Fruit fly (Drosophila melanogaster): Measurements from ENCODE around the gene Ype.

The Ype gene

DNA sequence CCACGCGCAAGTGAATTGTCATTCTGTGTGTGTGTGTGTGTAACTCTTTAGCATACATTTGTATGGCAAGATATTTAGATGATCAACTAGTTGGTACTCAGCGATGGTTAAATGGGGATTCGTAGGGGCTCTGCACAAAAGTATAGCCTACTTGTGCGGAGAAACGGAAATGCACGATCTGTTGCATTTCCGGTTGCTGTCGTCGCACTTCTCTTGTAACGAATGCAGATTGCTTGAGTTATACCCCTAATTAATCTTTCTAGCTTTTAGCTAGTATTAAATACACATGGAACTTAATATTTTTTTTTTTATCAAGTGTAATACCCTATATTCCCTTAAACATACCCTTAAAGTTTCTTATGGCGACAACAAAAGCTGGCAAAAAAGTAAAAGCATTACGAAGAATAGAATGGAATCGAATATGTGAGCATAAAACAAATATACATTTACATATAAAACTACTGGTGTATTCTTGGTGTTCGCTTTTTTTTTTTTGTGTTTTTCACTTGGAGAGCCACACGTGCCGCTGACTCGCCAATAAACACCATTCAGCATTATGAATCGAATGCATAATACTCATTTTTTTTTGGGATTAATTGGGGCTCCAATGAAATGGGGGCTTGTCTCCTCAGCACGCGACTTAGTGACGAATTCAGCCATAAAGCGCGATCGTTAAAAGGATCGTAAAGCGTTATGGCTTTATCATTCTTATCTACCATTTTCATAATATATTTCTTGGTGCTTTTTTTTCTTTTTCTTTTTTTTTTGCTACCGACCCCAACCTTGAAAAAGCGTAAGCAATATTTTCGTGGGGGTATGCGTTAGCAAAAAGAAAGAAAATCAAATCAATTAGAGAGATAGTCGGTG lies 4.2 kb upstream of the Ype start:
- TF ChIP-seq CG7101 (tag; optimal IDR thresholded peaks at IDR 0.05) (peak; percentile 53), toe (GFP tag; optimal IDR thresholded peaks at IDR 0.05) (no peak), CG14711 (tag; optimal IDR thresholded peaks at IDR 0.05) (peak; percentile 48), pad (GFP tag; optimal IDR thresholded peaks at IDR 0.05) (peak; percentile 42), Crg-1 (GFP tag; optimal IDR thresholded peaks at IDR 0.05) (peak; percentile 52), Hr96 (GFP tag; optimal IDR thresholded peaks at IDR 0.05) (no peak), tj (GFP tag; optimal IDR thresholded peaks at IDR 0.05) (peak; percentile 89), bab1 (GFP tag; optimal IDR thresholded peaks at IDR 0.05) (peak; percentile 69), CG12768 (GFP tag; optimal IDR thresholded peaks at IDR 0.05) (no peak)

dm6 chrX:13390465-13391173 lies 3.4 kb upstream of the Ype start:
- peak; percentile 97 for TF ChIP-seq bab1 (GFP tag; optimal IDR thresholded peaks at IDR 0.05)
- peak; percentile 91 for TF ChIP-seq CG14711 (tag; optimal IDR thresholded peaks at IDR 0.05)
- no peak for TF ChIP-seq Crg-1 (GFP tag; optimal IDR thresholded peaks at IDR 0.05)
- TF ChIP-seq CG7045 (GFP tag; optimal IDR thresholded peaks at IDR 0.05): peak; percentile 69
- peak; percentile 34 for TF ChIP-seq ovo (GFP tag; optimal IDR thresholded peaks at IDR 0.05)
- peak; percentile 83 for TF ChIP-seq CG33017 (tag; optimal IDR thresholded peaks at IDR 0.05)
- TF ChIP-seq CG11617 (GFP tag; optimal IDR thresholded peaks at IDR 0.05): peak; percentile 72
- TF ChIP-seq Clk (GFP tag; optimal IDR thresholded peaks at IDR 0.05): no peak
- TF ChIP-seq CG1620 (GFP tag; optimal IDR thresholded peaks at IDR 0.05): no peak
- no peak for TF ChIP-seq Mnt (GFP tag; optimal IDR thresholded peaks at IDR 0.05)
- peak; percentile 91 for TF ChIP-seq tj (GFP tag; optimal IDR thresholded peaks at IDR 0.05)
- TF ChIP-seq kay (GFP tag; ENCODE audit: borderline replicate concordance): no peak
- no peak for TF ChIP-seq Hr96 (GFP tag; optimal IDR thresholded peaks at IDR 0.05)
- TF ChIP-seq cnc (optimal IDR thresholded peaks at IDR 0.05): no peak
- TF ChIP-seq toe (GFP tag; optimal IDR thresholded peaks at IDR 0.05): no peak
- no peak for TF ChIP-seq cic (GFP tag; optimal IDR thresholded peaks at IDR 0.05)
- peak; percentile 17 for TF ChIP-seq CG12768 (GFP tag; optimal IDR thresholded peaks at IDR 0.05)
- peak; percentile 72 for TF ChIP-seq pad (GFP tag; optimal IDR thresholded peaks at IDR 0.05)
- TF ChIP-seq CG7101 (tag; optimal IDR thresholded peaks at IDR 0.05): peak; percentile 91

- TF ChIP-seq CG12768 (GFP tag; optimal IDR thresholded peaks at IDR 0.05): no peak
- TF ChIP-seq tj (GFP tag; optimal IDR thresholded peaks at IDR 0.05): no peak
- no peak for TF ChIP-seq CG11617 (GFP tag; optimal IDR thresholded peaks at IDR 0.05)
- no peak for TF ChIP-seq CG1620 (GFP tag; optimal IDR thresholded peaks at IDR 0.05)
- no peak for TF ChIP-seq CG7101 (tag; optimal IDR thresholded peaks at IDR 0.05)
- TF ChIP-seq pad (GFP tag; optimal IDR thresholded peaks at IDR 0.05): no peak
These were observed 441 bp downstream of the Ype start for dm6 chrX:13386776-13387175.

- no peak for TF ChIP-seq CG5204 (GFP tag; optimal IDR thresholded peaks at IDR 0.05)
- TF ChIP-seq CG7045 (GFP tag; optimal IDR thresholded peaks at IDR 0.05): peak; percentile 3
- no peak for TF ChIP-seq Hr96 (GFP tag; optimal IDR thresholded peaks at IDR 0.05)
- peak; percentile 76 for TF ChIP-seq Mnt (GFP tag; optimal IDR thresholded peaks at IDR 0.05)
- TF ChIP-seq bab1 (GFP tag; optimal IDR thresholded peaks at IDR 0.05): peak; percentile 43
- TF ChIP-seq ovo (GFP tag; optimal IDR thresholded peaks at IDR 0.05): peak; percentile 86
- TF ChIP-seq CG12768 (GFP tag; optimal IDR thresholded peaks at IDR 0.05): peak; percentile 45
- no peak for TF ChIP-seq Clk (GFP tag; optimal IDR thresholded peaks at IDR 0.05)
- no peak for TF ChIP-seq cnc (optimal IDR thresholded peaks at IDR 0.05)
- peak; percentile 67 for TF ChIP-seq CG1620 (GFP tag; optimal IDR thresholded peaks at IDR 0.05)
- TF ChIP-seq CG11617 (GFP tag; optimal IDR thresholded peaks at IDR 0.05): peak; percentile 71
- peak; percentile 91 for TF ChIP-seq tj (GFP tag; optimal IDR thresholded peaks at IDR 0.05)
- TF ChIP-seq Crg-1 (GFP tag; optimal IDR thresholded peaks at IDR 0.05): peak; percentile 81
- peak; percentile 75 for TF ChIP-seq pad (GFP tag; optimal IDR thresholded peaks at IDR 0.05)
- peak; percentile 47 for TF ChIP-seq CG33017 (tag; optimal IDR thresholded peaks at IDR 0.05)
- peak; percentile 78 for TF ChIP-seq CG14711 (tag; optimal IDR thresholded peaks at IDR 0.05)
- TF ChIP-seq CG7101 (tag; optimal IDR thresholded peaks at IDR 0.05): peak; percentile 76
- TF ChIP-seq cic (GFP tag; optimal IDR thresholded peaks at IDR 0.05): peak; percentile 30
- peak; percentile 61 for TF ChIP-seq kay (GFP tag; ENCODE audit: borderline replicate concordance)
- peak; percentile 57 for TF ChIP-seq toe (GFP tag; optimal IDR thresholded peaks at IDR 0.05)
These were observed 2.5 kb downstream of the Ype start, which contains the start of the genes Rbp1-like and Tim9a for dm6 chrX:13384583-13385342. TSS of gene Rbp1-like (minus strand) at chrX:13384877. TSS of gene Tim9a (plus strand) at chrX:13385210.

- no peak for TF ChIP-seq CG7101 (tag; optimal IDR thresholded peaks at IDR 0.05)
- no peak for TF ChIP-seq CG7045 (GFP tag; optimal IDR thresholded peaks at IDR 0.05)
- peak; percentile 3 for TF ChIP-seq tj (GFP tag; optimal IDR thresholded peaks at IDR 0.05)
- peak; percentile 28 for TF ChIP-seq pad (GFP tag; optimal IDR thresholded peaks at IDR 0.05)
- no peak for TF ChIP-seq CG1620 (GFP tag; optimal IDR thresholded peaks at IDR 0.05)
- no peak for TF ChIP-seq CG11617 (GFP tag; optimal IDR thresholded peaks at IDR 0.05)
These were observed 3.0 kb downstream of the Ype start for dm6 chrX:13384177-13384576.
